Fruit fly (Drosophila melanogaster) whole organism, wandering third instar larva: Measurements from ENCODE around the gene WDR79.

Experiments
- CG9705 ChIP-seq: fragments of 200-800 bp; sonication (Bioruptor generic); optimal IDR thresholded peaks from 2 replicates; lab custom pipeline; 2018; ENCODE audit warnings: missing biosample characterization, mild to moderate bottlenecking, missing genetic modification characterization
- Hr78 ChIP-seq: fragments of >200 bp; optimal IDR thresholded peaks from 2 replicates; lab custom pipeline; 2017; ENCODE audit warnings: missing biosample characterization, missing genetic modification characterization
- h ChIP-seq: fragments of 200-800 bp; sonication (Bioruptor generic); optimal IDR thresholded peaks from 3 replicates; lab custom pipeline; 2016; ENCODE audit warnings: missing biosample characterization, mild to moderate bottlenecking, missing genetic modification characterization
- psq ChIP-seq: fragments of 200-800 bp; sonication (Bioruptor generic); optimal IDR thresholded peaks from 3 replicates; lab custom pipeline; 2017; ENCODE audit warnings: missing biosample characterization, mild to moderate bottlenecking, missing genetic modification characterization, moderate library complexity
- sage ChIP-seq: fragments of 200-800 bp; sonication (Bioruptor generic); optimal IDR thresholded peaks from 2 replicates; lab custom pipeline; 2016; ENCODE audit warnings: missing biosample characterization, mild to moderate bottlenecking, missing genetic modification characterization

dm6 chr2L:6090365-6090764 lies 37.2 kb downstream of the WDR79 start:
- no peak for TF ChIP-seq psq (GFP tag; lab: Kevin White, UChicago)
- TF ChIP-seq h (GFP tag; lab: Kevin White, UChicago): no peak
- no peak for TF ChIP-seq CG9705 (GFP tag; lab: Kevin White, UChicago)
- TF ChIP-seq Hr78: no peak
- TF ChIP-seq sage (GFP tag; lab: Kevin White, UChicago): no peak
